Worm (Caenorhabditis elegans) whole organism, mixed stage, embryonic: ENCODE results near the gene cyp-33C5.

Source experiments
- M03D4.4 ChIP-seq: sonication (generic microtip); optimal IDR thresholded peaks from 2 replicates; lab custom pipeline; 2017; ENCODE audit warnings: mild to moderate bottlenecking, missing genetic modification characterization, missing compliant biosample characterization
- bed-3 ChIP-seq: fragments of 200-800 bp; sonication (Bioruptor generic); optimal IDR thresholded peaks from 3 replicates; lab custom pipeline; 2018; ENCODE audit warnings: mild to moderate bottlenecking, missing genetic modification characterization, moderate library complexity, missing compliant biosample characterization
- blmp-1 ChIP-seq: fragments of 150-350 bp; optimal IDR thresholded peaks from 2 replicates; lab custom pipeline; 2014; ENCODE audit warnings: missing biosample characterization, missing genetic modification characterization
- ceh-39 ChIP-seq: fragments of 150-350 bp; optimal IDR thresholded peaks from 2 replicates; lab custom pipeline; 2014; ENCODE audit warnings: missing biosample characterization, missing genetic modification characterization
- ceh-83 ChIP-seq: fragments of 200-800 bp; sonication (Bioruptor generic); optimal IDR thresholded peaks from 2 replicates; lab custom pipeline; 2018; ENCODE audit warnings: mild to moderate bottlenecking, missing genetic modification characterization, missing compliant biosample characterization
- ces-1 ChIP-seq: fragments of 150-350 bp; optimal IDR thresholded peaks from 2 replicates; lab custom pipeline; 2014; ENCODE audit warnings: missing biosample characterization, missing genetic modification reagents, missing genetic modification characterization
- cnd-1 ChIP-seq: fragments of 200-800 bp; sonication (Bioruptor generic); optimal IDR thresholded peaks from 2 replicates; lab custom pipeline; 2018; ENCODE audit warnings: mild to moderate bottlenecking, missing genetic modification characterization, missing compliant biosample characterization
- drap-1 ChIP-seq: fragments of 200-800 bp; sonication (Bioruptor generic); optimal IDR thresholded peaks from 3 replicates; lab custom pipeline; 2018; ENCODE audit warnings: mild to moderate bottlenecking, missing genetic modification characterization, missing compliant biosample characterization
- elt-1 ChIP-seq: sonication (generic microtip); optimal IDR thresholded peaks from 2 replicates; lab custom pipeline; 2017; ENCODE audit warnings: missing genetic modification characterization, mild to moderate bottlenecking, missing compliant biosample characterization, antibody characterized with exemption, moderate library complexity, borderline replicate concordance; ENCODE audit not compliant: insufficient read depth
- flh-1 ChIP-seq: fragments of 200-800 bp; sonication (Bioruptor generic); optimal IDR thresholded peaks from 2 replicates; lab custom pipeline; 2018; ENCODE audit warnings: mild to moderate bottlenecking, missing genetic modification characterization, moderate library complexity, missing compliant biosample characterization
- lin-13 ChIP-seq: fragments of 150-350 bp; optimal IDR thresholded peaks from 2 replicates; lab custom pipeline; 2014; ENCODE audit warnings: missing biosample characterization, missing genetic modification characterization
- lin-32 ChIP-seq: fragments of 200-800 bp; sonication (Bioruptor generic); optimal IDR thresholded peaks from 2 replicates; lab custom pipeline; 2018; ENCODE audit warnings: mild to moderate bottlenecking, missing genetic modification characterization, missing compliant biosample characterization
- lsy-2 ChIP-seq: fragments of 150-350 bp; optimal IDR thresholded peaks from 2 replicates; lab custom pipeline; 2014; ENCODE audit warnings: missing biosample characterization, missing genetic modification characterization
- mab-5 ChIP-seq: fragments of 150-350 bp; optimal IDR thresholded peaks from 2 replicates; lab custom pipeline; 2014; ENCODE audit warnings: missing biosample characterization, missing genetic modification characterization
- mep-1 ChIP-seq: fragments of 150-350 bp; optimal IDR thresholded peaks from 2 replicates; lab custom pipeline; 2017; ENCODE audit warnings: missing biosample characterization, missing genetic modification reagents, missing genetic modification characterization, inconsistent platforms
- mls-2 ChIP-seq: sonication (generic microtip); optimal IDR thresholded peaks from 2 replicates; lab custom pipeline; 2016; ENCODE audit warnings: mild to moderate bottlenecking, missing genetic modification characterization, moderate library complexity, missing compliant biosample characterization
- nhr-12 ChIP-seq: fragments of 150-350 bp; optimal IDR thresholded peaks from 2 replicates; lab custom pipeline; 2014; ENCODE audit warnings: missing biosample characterization, missing genetic modification characterization
- nhr-2 ChIP-seq: fragments of 150-350 bp; optimal IDR thresholded peaks from 2 replicates; lab custom pipeline; 2014; ENCODE audit warnings: missing biosample characterization, missing genetic modification characterization
- nhr-237 ChIP-seq: fragments of 150-350 bp; optimal IDR thresholded peaks from 2 replicates; lab custom pipeline; 2014; ENCODE audit warnings: missing biosample characterization, missing genetic modification characterization
- nhr-28 ChIP-seq: fragments of 150-350 bp; optimal IDR thresholded peaks from 2 replicates; lab custom pipeline; 2014; ENCODE audit warnings: missing biosample characterization, missing genetic modification characterization
- nhr-76 ChIP-seq: sonication (generic microtip); optimal IDR thresholded peaks from 2 replicates; lab custom pipeline; 2017; ENCODE audit warnings: missing biosample characterization, missing genetic modification characterization
- pha-4 ChIP-seq: fragments of 150-350 bp; optimal IDR thresholded peaks from 2 replicates; lab custom pipeline; 2018; ENCODE audit warnings: missing biosample characterization, missing genetic modification reagents, missing genetic modification characterization
- sem-2 ChIP-seq: fragments of 200-800 bp; sonication (Bioruptor generic); optimal IDR thresholded peaks from 2 replicates; lab custom pipeline; 2018; ENCODE audit warnings: mild to moderate bottlenecking, missing genetic modification characterization, missing compliant biosample characterization
- snpc-4 ChIP-seq: fragments of 150-350 bp; optimal IDR thresholded peaks from 2 replicates; lab custom pipeline; 2014; ENCODE audit warnings: missing biosample characterization, missing genetic modification characterization
- tbx-8 ChIP-seq: fragments of 200-800 bp; sonication (Bioruptor generic); optimal IDR thresholded peaks from 2 replicates; lab custom pipeline; 2018; ENCODE audit warnings: mild to moderate bottlenecking, missing genetic modification characterization, moderate library complexity, missing compliant biosample characterization
- unc-120 ChIP-seq: sonication (generic microtip); optimal IDR thresholded peaks from 2 replicates; lab custom pipeline; 2017; ENCODE audit warnings: missing genetic modification characterization, missing compliant biosample characterization; ENCODE audit not compliant: poor library complexity, severe bottlenecking
- unc-39 ChIP-seq: fragments of 150-350 bp; optimal IDR thresholded peaks from 2 replicates; lab custom pipeline; 2014; ENCODE audit warnings: missing biosample characterization, missing genetic modification characterization
- unc-62 ChIP-seq: fragments of 150-350 bp; optimal IDR thresholded peaks from 2 replicates; lab custom pipeline; 2014; ENCODE audit warnings: missing biosample characterization, missing genetic modification reagents, missing genetic modification characterization
- zip-8 ChIP-seq: fragments of 150-350 bp; optimal IDR thresholded peaks from 2 replicates; lab custom pipeline; 2014; ENCODE audit warnings: missing biosample characterization, missing genetic modification characterization
- ztf-11 ChIP-seq: fragments of 150-350 bp; optimal IDR thresholded peaks from 2 replicates; lab custom pipeline; 2014; ENCODE audit warnings: missing biosample characterization, missing genetic modification characterization

The cyp-33C5 gene

ce11 chrV:2218803-2219202 is 26.0 kb upstream of the cyp-33C5 start, which contains the start of gene nhr-56:
Gene nhr-56, plus strand, starts transcription at chrV:2219004.
- TF ChIP-seq lin-32 (GFP tag; lab: Kevin White, UChicago) = no peak
- peak; percentile 89 for TF ChIP-seq pha-4
- no peak for TF ChIP-seq bed-3
- TF ChIP-seq zip-8 (tag; lab: Kevin White, UChicago) = no peak
- peak; percentile 44 for TF ChIP-seq nhr-237
- TF ChIP-seq, all 35 proteins: peak for 2

- TF ChIP-seq nhr-28 = no peak
- TF ChIP-seq unc-39 (tag; lab: Kevin White, UChicago) = no peak
- TF ChIP-seq lin-32 (GFP tag; lab: Kevin White, UChicago) = no peak
- TF ChIP-seq, all 35 proteins: peak for 0
Measured at ce11 chrV:2221764-2222163, 23.0 kb upstream of the cyp-33C5 start, which contains the start of gene nhr-128. Gene nhr-128, plus strand, starts transcription at chrV:2222064.

- no peak for TF ChIP-seq ceh-83 (GFP tag; lab: Kevin White, UChicago)
- no peak for TF ChIP-seq ceh-39 (tag; lab: Kevin White, UChicago)
- no peak for TF ChIP-seq mab-5 (tag; lab: Kevin White, UChicago)
- TF ChIP-seq unc-62 (GFP tag; lab: Kevin White, UChicago) = no peak
- no peak for TF ChIP-seq ztf-11 (tag; lab: Kevin White, UChicago)
- no peak for TF ChIP-seq flh-1 (GFP tag; lab: Kevin White, UChicago)
- TF ChIP-seq pha-4 = no peak
- no peak for TF ChIP-seq lsy-2 (tag; lab: Kevin White, UChicago)
- TF ChIP-seq nhr-12 (tag; lab: Kevin White, UChicago) = no peak
- no peak for TF ChIP-seq unc-120 (tag; lab: Kevin White, UChicago)
- no peak for TF ChIP-seq elt-1
- no peak for TF ChIP-seq drap-1 (GFP tag; lab: Kevin White, UChicago)
- no peak for TF ChIP-seq cnd-1 (tag; lab: Kevin White, UChicago)
- no peak for TF ChIP-seq mep-1
- TF ChIP-seq sem-2 (GFP tag; lab: Kevin White, UChicago) = no peak
- no peak for TF ChIP-seq lin-13 (tag; lab: Kevin White, UChicago)
- no peak for TF ChIP-seq mls-2 (tag; lab: Kevin White, UChicago)
Measured at ce11 chrV:2225130-2225529, 19.7 kb upstream of the cyp-33C5 start, which contains the start of gene nhr-103. Gene nhr-103, plus strand, starts transcription at chrV:2225430.

- TF ChIP-seq unc-62 (GFP tag; lab: Kevin White, UChicago) = no peak
- TF ChIP-seq ztf-11 (tag; lab: Kevin White, UChicago) = no peak
- no peak for TF ChIP-seq nhr-28
- TF ChIP-seq lin-32 (GFP tag; lab: Kevin White, UChicago) = no peak
- no peak for TF ChIP-seq nhr-12 (tag; lab: Kevin White, UChicago)
- TF ChIP-seq lsy-2 (tag; lab: Kevin White, UChicago) = no peak
- no peak for TF ChIP-seq drap-1 (GFP tag; lab: Kevin White, UChicago)
- TF ChIP-seq lin-13 (tag; lab: Kevin White, UChicago) = no peak
- no peak for TF ChIP-seq cnd-1 (tag; lab: Kevin White, UChicago)
- no peak for TF ChIP-seq elt-1
- TF ChIP-seq snpc-4 (tag; lab: Kevin White, UChicago) = no peak
- TF ChIP-seq bed-3 = no peak
- no peak for TF ChIP-seq ceh-39 (tag; lab: Kevin White, UChicago)
- no peak for TF ChIP-seq tbx-8 (GFP tag; lab: Kevin White, UChicago)
- TF ChIP-seq nhr-76 (tag; lab: Kevin White, UChicago) = no peak
- no peak for TF ChIP-seq ces-1 (GFP tag; lab: Kevin White, UChicago)
- no peak for TF ChIP-seq ceh-83 (GFP tag; lab: Kevin White, UChicago)
- no peak for TF ChIP-seq nhr-2 (tag; lab: Kevin White, UChicago)
- TF ChIP-seq blmp-1 = no peak
- TF ChIP-seq, all 35 proteins: peak for 0
Measured at ce11 chrV:2226903-2227302, 17.9 kb upstream of the cyp-33C5 start, which contains the start of gene nhr-18. Gene nhr-18, plus strand, starts transcription at chrV:2227203.

ce11 chrV:2228781-2229180 is 16.0 kb upstream of the cyp-33C5 start, which contains the start of gene nhr-126:
Gene nhr-126, plus strand, starts transcription at chrV:2229081.
- TF ChIP-seq M03D4.4 (no peak), unc-62 (GFP tag; lab: Kevin White, UChicago) (no peak), ces-1 (GFP tag; lab: Kevin White, UChicago) (no peak), unc-39 (tag; lab: Kevin White, UChicago) (no peak), lin-32 (GFP tag; lab: Kevin White, UChicago) (no peak), drap-1 (GFP tag; lab: Kevin White, UChicago) (no peak), mep-1 (no peak), pha-4 (no peak), unc-120 (tag; lab: Kevin White, UChicago) (no peak), nhr-28 (no peak), mab-5 (tag; lab: Kevin White, UChicago) (no peak), bed-3 (no peak), mls-2 (tag; lab: Kevin White, UChicago) (no peak), ceh-39 (tag; lab: Kevin White, UChicago) (no peak), nhr-2 (tag; lab: Kevin White, UChicago) (no peak)
